Worm (Caenorhabditis elegans) whole organism, young adult: ENCODE results near the gene nlp-28.

Source experiments
- C06A6.2 ChIP-seq: fragments of 200-800 bp; sonication (Bioruptor generic); conservative IDR thresholded peaks from 2 replicates; pipeline ENCODE4 v1.3.6; 2022; ENCODE audit warnings: missing genetic modification characterization, missing compliant biosample characterization
- D2030.7 ChIP-seq: fragments of 200-800 bp; sonication (Bioruptor generic); IDR thresholded peaks from 2 replicates; pipeline ENCODE4 v1.3.6; 2022; ENCODE audit warnings: missing genetic modification reagents, missing genetic modification characterization, missing compliant biosample characterization
- F10E7.11 ChIP-seq: sonication (generic microtip); optimal IDR thresholded peaks from 2 replicates; lab custom pipeline; 2017; ENCODE audit warnings: mild to moderate bottlenecking, missing genetic modification characterization, moderate library complexity, missing compliant biosample characterization
- F22D6.2 ChIP-seq: sonication (generic microtip); optimal IDR thresholded peaks from 2 replicates; lab custom pipeline; 2016; ENCODE audit warnings: mild to moderate bottlenecking, missing genetic modification characterization, missing compliant biosample characterization
- T07F8.4 ChIP-seq: sonication (generic microtip); optimal IDR thresholded peaks from 2 replicates; lab custom pipeline; 2016; ENCODE audit warnings: mild to moderate bottlenecking, missing genetic modification characterization, moderate library complexity, missing compliant biosample characterization
- Y56A3A.18 ChIP-seq: fragments of 200-800 bp; sonication (Bioruptor generic); IDR thresholded peaks from 2 replicates; pipeline ENCODE4 v1.3.6; 2022; ENCODE audit warnings: missing genetic modification reagents, missing genetic modification characterization, missing compliant biosample characterization
- Y67H2A.10 ChIP-seq: fragments of 200-800 bp; sonication (Bioruptor generic); conservative IDR thresholded peaks from 2 replicates; pipeline ENCODE4 v1.3.6; 2022; ENCODE audit warnings: missing genetic modification reagents, missing genetic modification characterization, missing compliant biosample characterization
- akir-1 ChIP-seq: fragments of 200-800 bp; sonication (Bioruptor generic); optimal IDR thresholded peaks from 2 replicates; lab custom pipeline; 2018; ENCODE audit warnings: mild to moderate bottlenecking, missing genetic modification characterization, moderate library complexity, missing compliant biosample characterization
- ama-1 ChIP-seq, 3 experiments: fragments of 150-350 bp in 1 of 3; sonication (generic microtip) in 2 of 3; optimal IDR thresholded peaks; 2 replicates each; lab custom pipeline; 2014 to 2018; ENCODE audit warnings: missing biosample characterization in 2 of 3, missing genetic modification characterization in 2 of 3, missing genetic modification reagents in 2 of 3
- attf-3 ChIP-seq: fragments of 200-800 bp; sonication (Bioruptor generic); conservative IDR thresholded peaks from 2 replicates; pipeline ENCODE4 v1.3.6; 2022; ENCODE audit warnings: missing genetic modification reagents, missing genetic modification characterization, missing compliant biosample characterization
- attf-6 ChIP-seq: fragments of 200-800 bp; sonication (Bioruptor generic); IDR thresholded peaks from 2 replicates; pipeline ENCODE4 v1.3.6; 2022; ENCODE audit warnings: missing genetic modification reagents, missing genetic modification characterization, missing compliant biosample characterization
- bed-2 ChIP-seq: fragments of 200-800 bp; sonication (Bioruptor generic); IDR thresholded peaks from 2 replicates; pipeline ENCODE4 v1.3.6; 2022; ENCODE audit warnings: missing genetic modification reagents, missing genetic modification characterization, missing compliant biosample characterization
- ccch-3 ChIP-seq: fragments of 200-800 bp; sonication (Bioruptor generic); optimal IDR thresholded peaks from 2 replicates; lab custom pipeline; 2018; ENCODE audit warnings: mild to moderate bottlenecking, missing genetic modification characterization, missing compliant biosample characterization
- ceh-100 ChIP-seq: fragments of 200-800 bp; sonication (Bioruptor generic); IDR thresholded peaks from 2 replicates; pipeline ENCODE4 v1.3.6; 2022; ENCODE audit warnings: missing genetic modification reagents, missing genetic modification characterization, missing compliant biosample characterization
- ceh-27 ChIP-seq: fragments of 200-800 bp; sonication (Bioruptor generic); optimal IDR thresholded peaks from 2 replicates; lab custom pipeline; 2018; ENCODE audit warnings: mild to moderate bottlenecking, missing genetic modification characterization, moderate library complexity, missing compliant biosample characterization
- chd-7 ChIP-seq: sonication (generic microtip); optimal IDR thresholded peaks from 2 replicates; lab custom pipeline; 2016; ENCODE audit warnings: mild to moderate bottlenecking, missing genetic modification characterization, moderate library complexity, missing compliant biosample characterization
- dox-1 ChIP-seq: fragments of 200-800 bp; sonication (Bioruptor generic); IDR thresholded peaks from 2 replicates; pipeline ENCODE4 v1.3.6; 2022; ENCODE audit warnings: missing genetic modification reagents, missing genetic modification characterization, missing compliant biosample characterization
- dpff-1 ChIP-seq: sonication (generic microtip); optimal IDR thresholded peaks from 2 replicates; lab custom pipeline; 2017; ENCODE audit warnings: mild to moderate bottlenecking, missing genetic modification characterization, missing compliant biosample characterization
- efl-1 ChIP-seq: fragments of 150-350 bp; optimal IDR thresholded peaks from 2 replicates; lab custom pipeline; 2014; ENCODE audit warnings: missing biosample characterization, missing genetic modification reagents, missing genetic modification characterization
- egl-18 ChIP-seq: fragments of 200-800 bp; sonication (Bioruptor generic); IDR thresholded peaks from 2 replicates; pipeline ENCODE4 v1.3.6; 2022; ENCODE audit warnings: missing genetic modification reagents, missing genetic modification characterization, missing compliant biosample characterization
- hmg-1.2 ChIP-seq: fragments of 200-800 bp; sonication (Bioruptor generic); IDR thresholded peaks from 2 replicates; pipeline ENCODE4 v1.3.6; 2022; ENCODE audit warnings: missing genetic modification reagents, missing genetic modification characterization, missing compliant biosample characterization
- hmg-20 ChIP-seq: fragments of 200-800 bp; sonication (Bioruptor generic); IDR thresholded peaks from 2 replicates; pipeline ENCODE4 v1.3.6; 2022; ENCODE audit warnings: missing genetic modification reagents, missing genetic modification characterization, missing compliant biosample characterization
- lin-26 ChIP-seq: fragments of 200-800 bp; sonication (Bioruptor generic); IDR thresholded peaks from 2 replicates; pipeline ENCODE4 v1.3.6; 2022; ENCODE audit warnings: missing genetic modification reagents, missing genetic modification characterization, missing compliant biosample characterization
- lin-40 ChIP-seq: sonication (generic microtip); optimal IDR thresholded peaks from 2 replicates; lab custom pipeline; 2016; ENCODE audit warnings: missing genetic modification characterization, mild to moderate bottlenecking, missing compliant biosample characterization, missing genotype, missing genetic modification reagents
- lin-54 ChIP-seq: fragments of 200-800 bp; sonication (Bioruptor generic); optimal IDR thresholded peaks from 2 replicates; lab custom pipeline; 2018; ENCODE audit warnings: mild to moderate bottlenecking, missing genetic modification characterization, missing compliant biosample characterization
- madf-10 ChIP-seq: sonication (generic microtip); optimal IDR thresholded peaks from 2 replicates; lab custom pipeline; 2016; ENCODE audit warnings: mild to moderate bottlenecking, missing genetic modification characterization, missing compliant biosample characterization
- madf-3 ChIP-seq: fragments of 200-800 bp; sonication (Bioruptor generic); IDR thresholded peaks from 2 replicates; pipeline ENCODE4 v1.3.6; 2022; ENCODE audit warnings: missing genetic modification reagents, missing genetic modification characterization, missing compliant biosample characterization
- mel-28 ChIP-seq: sonication (generic microtip); optimal IDR thresholded peaks from 2 replicates; lab custom pipeline; 2016; ENCODE audit warnings: borderline replicate concordance, mild to moderate bottlenecking, missing genetic modification characterization, missing compliant biosample characterization
- mes-4 ChIP-seq: sonication (generic microtip); optimal IDR thresholded peaks from 2 replicates; lab custom pipeline; 2016; ENCODE audit warnings: missing genotype, missing genetic modification characterization, missing compliant biosample characterization
- mxl-1 ChIP-seq: sonication (generic microtip); optimal IDR thresholded peaks from 2 replicates; lab custom pipeline; 2016; ENCODE audit warnings: missing genetic modification characterization, missing compliant biosample characterization
- pbrm-1 ChIP-seq: fragments of 200-800 bp; sonication (Bioruptor generic); IDR thresholded peaks from 2 replicates; pipeline ENCODE4 v1.3.6; 2022; ENCODE audit warnings: missing genetic modification reagents, missing genetic modification characterization, missing compliant biosample characterization
- pha-4 ChIP-seq: fragments of 150-350 bp; sonication (generic microtip); optimal IDR thresholded peaks from 2 replicates; lab custom pipeline; 2014; ENCODE audit warnings: missing biosample characterization, missing genetic modification reagents, missing genetic modification characterization
- sea-2 ChIP-seq: fragments of 200-800 bp; sonication (Bioruptor generic); IDR thresholded peaks from 2 replicates; pipeline ENCODE4 v1.3.6; 2022; ENCODE audit warnings: missing genetic modification characterization, missing compliant biosample characterization
- snpc-1.1 ChIP-seq: sonication (generic microtip); optimal IDR thresholded peaks from 2 replicates; lab custom pipeline; 2017; ENCODE audit warnings: missing genetic modification characterization, mild to moderate bottlenecking, missing compliant biosample characterization, antibody characterized with exemption, moderate library complexity, missing genotype, missing genetic modification reagents; ENCODE audit not compliant: insufficient read depth
- tbp1 ChIP-seq: fragments of 200-800 bp; sonication (Bioruptor generic); optimal IDR thresholded peaks from 2 replicates; lab custom pipeline; 2018; ENCODE audit warnings: mild to moderate bottlenecking, missing genetic modification characterization, missing compliant biosample characterization
- unc-130 ChIP-seq: sonication (generic microtip); optimal IDR thresholded peaks from 2 replicates; lab custom pipeline; 2016; ENCODE audit warnings: missing genetic modification reagents, missing genetic modification characterization, missing compliant biosample characterization
- zfh-2 ChIP-seq: fragments of 200-800 bp; sonication (Bioruptor generic); conservative IDR thresholded peaks from 2 replicates; pipeline ENCODE4 v1.3.6; 2022; ENCODE audit warnings: missing genetic modification reagents, missing genetic modification characterization, missing compliant biosample characterization
- ztf-18 ChIP-seq: sonication (generic microtip); optimal IDR thresholded peaks from 2 replicates; lab custom pipeline; 2016; ENCODE audit warnings: missing genotype, mild to moderate bottlenecking, missing genetic modification characterization, missing compliant biosample characterization

The nlp-28 gene

ce11 chrV:3987616-3988015 lies at the start of gene nlp-28:
nlp-28 (plus strand) TSS chrV:3987900.
- TF ChIP-seq ama-1 (optimal IDR thresholded peaks at IDR 0.05; lab: Kevin White, UChicago) = peak; percentile 39
- TF ChIP-seq ama-1 (GFP tag; optimal IDR thresholded peaks at IDR 0.05; lab: Kevin White, UChicago) = no peak
- TF ChIP-seq C06A6.2 = no peak

- TF ChIP-seq F10E7.11 (tag; lab: Kevin White, UChicago) = no peak
- no peak for TF ChIP-seq mes-4 (tag; lab: Kevin White, UChicago)
- TF ChIP-seq lin-26 (GFP tag; lab: Robert Waterston, UW) = no peak
- no peak for TF ChIP-seq mel-28 (tag; lab: Kevin White, UChicago)
- TF ChIP-seq pha-4 (tag; lab: Kevin White, UChicago) = no peak
- TF ChIP-seq F22D6.2 (tag; lab: Kevin White, UChicago) = no peak
- no peak for TF ChIP-seq Y56A3A.18
- TF ChIP-seq mxl-1 (tag; lab: Kevin White, UChicago) = no peak
- no peak for TF ChIP-seq attf-3
- no peak for TF ChIP-seq sea-2 (GFP tag; lab: Robert Waterston, UW)
- no peak for TF ChIP-seq T07F8.4 (tag; lab: Kevin White, UChicago)
- no peak for TF ChIP-seq bed-2 (GFP tag; lab: Robert Waterston, UW)
- no peak for TF ChIP-seq lin-54 (GFP tag; lab: Kevin White, UChicago)
- no peak for TF ChIP-seq hmg-20 (GFP tag; lab: Robert Waterston, UW)
These were observed 48.9 kb upstream of the nlp-28 start, which contains the start of gene cyp-35B1 for ce11 chrV:3938789-3939188. cyp-35B1 (plus strand) TSS chrV:3939032.

ce11 chrV:3941860-3942259 lies 45.8 kb upstream of the nlp-28 start, which contains the start of gene cyp-35B2:
cyp-35B2 (plus strand) TSS chrV:3942160.
- no peak for TF ChIP-seq dox-1 (GFP tag; lab: Robert Waterston, UW)

ce11 chrV:3943364-3943763 lies 44.3 kb upstream of the nlp-28 start:
- TF ChIP-seq T07F8.4 (tag; lab: Kevin White, UChicago) (no peak), ztf-18 (tag; lab: Kevin White, UChicago) (no peak), hmg-1.2 (GFP tag; lab: Robert Waterston, UW) (no peak), unc-130 (GFP tag; lab: Kevin White, UChicago) (no peak), zfh-2 (GFP tag; lab: Robert Waterston, UW) (no peak), Y56A3A.18 (no peak), efl-1 (GFP tag; lab: Kevin White, UChicago) (no peak), ceh-100 (GFP tag; lab: Robert Waterston, UW) (no peak), attf-6 (no peak), tbp1 (GFP tag; lab: Kevin White, UChicago) (no peak), dpff-1 (tag; lab: Kevin White, UChicago) (no peak), madf-10 (tag; lab: Kevin White, UChicago) (no peak), pbrm-1 (GFP tag; lab: Robert Waterston, UW) (no peak), Y67H2A.10 (GFP tag; lab: Robert Waterston, UW) (no peak), akir-1 (GFP tag; lab: Kevin White, UChicago) (no peak), madf-3 (GFP tag; lab: Robert Waterston, UW) (no peak)

- TF ChIP-seq ccch-3 (GFP tag; lab: Kevin White, UChicago) = no peak
- no peak for TF ChIP-seq mel-28 (tag; lab: Kevin White, UChicago)
- TF ChIP-seq zfh-2 (GFP tag; lab: Robert Waterston, UW) = no peak
- no peak for TF ChIP-seq pbrm-1 (GFP tag; lab: Robert Waterston, UW)
- no peak for TF ChIP-seq egl-18
- no peak for TF ChIP-seq Y67H2A.10 (GFP tag; lab: Robert Waterston, UW)
- TF ChIP-seq chd-7 (tag; lab: Kevin White, UChicago) = no peak
- TF ChIP-seq akir-1 (GFP tag; lab: Kevin White, UChicago) = no peak
- no peak for TF ChIP-seq D2030.7 (GFP tag; lab: Robert Waterston, UW)
- TF ChIP-seq snpc-1.1 (tag; lab: Kevin White, UChicago) = no peak
- TF ChIP-seq ceh-27 (GFP tag; lab: Kevin White, UChicago) = no peak
- TF ChIP-seq sea-2 (GFP tag; lab: Robert Waterston, UW) = no peak
- TF ChIP-seq lin-40 (tag; lab: Kevin White, UChicago) = no peak
These were observed 42.6 kb upstream of the nlp-28 start, which contains the start of gene cyp-35B3 for ce11 chrV:3945053-3945452. cyp-35B3 (plus strand) TSS chrV:3945353.
